Worm (Caenorhabditis elegans): ENCODE measurements around the gene R11D1.2.

Gene R11D1.2

DNA sequence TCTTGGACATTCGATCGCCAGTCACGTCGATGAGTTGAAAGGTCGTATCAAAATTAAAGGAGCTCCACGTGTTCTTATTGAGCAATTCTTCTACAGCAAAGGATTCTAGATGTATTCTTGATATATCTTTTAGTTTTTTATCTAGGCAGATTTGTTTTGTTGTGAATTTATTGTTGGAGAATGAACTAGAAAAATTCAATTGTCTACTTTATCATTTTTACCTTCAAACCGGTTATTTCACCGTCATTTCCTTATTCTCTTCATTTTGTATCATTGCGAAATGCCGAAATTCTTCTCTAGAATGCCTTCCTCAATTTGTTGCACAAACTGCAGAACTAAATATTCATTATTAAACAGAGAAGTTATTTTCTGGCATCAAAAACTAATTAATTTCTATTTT lies 20.8 kb downstream of the R11D1.2 start, which contains the start of gene R11D1.10:
TSS of gene R11D1.10 (plus strand) at position 301 of the 400 bp plus-strand sequence.
- no peak for TF ChIP-seq mls-2 (tag; optimal IDR thresholded peaks at IDR 0.05)
- TF ChIP-seq ztf-11 (tag; optimal IDR thresholded peaks at IDR 0.05) = no peak
- TF ChIP-seq nhr-2 (tag; optimal IDR thresholded peaks at IDR 0.05) = no peak
- TF ChIP-seq snpc-4 (tag; optimal IDR thresholded peaks at IDR 0.05) = no peak
- TF ChIP-seq flh-1 (GFP tag; optimal IDR thresholded peaks at IDR 0.05) = no peak
- TF ChIP-seq lin-13 (tag; optimal IDR thresholded peaks at IDR 0.05) = no peak
- no peak for TF ChIP-seq cnd-1 (tag; optimal IDR thresholded peaks at IDR 0.05)
- TF ChIP-seq drap-1 (GFP tag; optimal IDR thresholded peaks at IDR 0.05) = no peak

DNA sequence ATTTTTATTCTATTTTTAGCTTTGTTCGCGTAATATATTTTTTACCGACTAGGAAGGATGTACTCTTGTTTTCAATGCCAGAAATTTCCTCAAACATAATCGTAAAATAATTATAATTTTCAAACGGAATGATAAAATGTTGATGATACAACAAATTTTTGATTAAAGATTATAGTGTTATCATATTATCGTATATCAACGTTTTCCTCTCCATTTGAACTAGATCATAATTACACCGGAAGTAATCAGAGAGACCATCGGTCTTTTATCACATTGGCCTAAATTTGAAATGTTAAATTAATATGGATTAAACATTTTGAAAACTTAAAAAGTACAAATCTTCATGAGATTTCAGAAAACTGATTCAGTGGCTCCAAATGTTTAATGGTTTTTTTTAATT lies 24.3 kb downstream of the R11D1.2 start:
- TF ChIP-seq flh-1 (GFP tag; optimal IDR thresholded peaks at IDR 0.05) (no peak), ces-1 (GFP tag; optimal IDR thresholded peaks at IDR 0.05) (no peak), unc-39 (tag; optimal IDR thresholded peaks at IDR 0.05) (no peak), ceh-43 (GFP tag; optimal IDR thresholded peaks at IDR 0.05) (no peak), nhr-12 (tag; optimal IDR thresholded peaks at IDR 0.05) (no peak), ceh-83 (GFP tag; optimal IDR thresholded peaks at IDR 0.05) (no peak), pha-4 (tag; optimal IDR thresholded peaks at IDR 0.05) (no peak)

DNA sequence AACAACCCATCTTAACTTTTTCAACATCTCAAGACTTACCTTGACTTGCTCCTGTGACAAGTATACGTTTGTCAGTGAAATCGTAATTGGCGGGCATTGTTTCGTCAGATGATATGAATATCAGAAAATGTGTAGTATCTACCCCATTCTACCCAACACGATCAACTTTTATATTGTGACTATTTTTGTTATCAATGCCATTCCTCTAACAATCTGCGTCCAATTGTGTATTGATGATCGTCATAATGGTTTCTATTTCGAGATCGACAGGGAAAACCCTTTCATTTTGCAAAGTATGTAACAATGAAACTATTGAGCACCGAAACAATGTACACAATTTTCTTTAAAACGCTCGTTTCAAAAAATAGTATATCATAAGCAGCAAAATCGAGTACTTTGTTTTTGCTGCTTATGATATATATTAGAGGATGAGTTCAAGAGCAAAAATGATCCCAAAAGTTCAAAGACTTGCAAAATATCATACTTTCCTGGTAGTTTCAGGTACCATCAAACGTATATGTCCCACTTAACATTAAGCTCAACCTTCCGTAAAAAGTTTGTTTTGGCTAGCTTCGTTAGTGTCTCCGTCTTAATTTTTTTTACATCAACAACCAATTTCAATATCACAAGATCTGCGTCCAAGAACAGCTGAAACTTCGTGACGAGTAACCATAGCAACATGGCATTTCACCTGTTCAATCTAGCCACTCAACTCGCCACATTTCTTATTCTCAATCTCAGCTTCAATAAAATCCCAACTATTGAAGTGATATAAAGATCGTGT lies 25.3 kb downstream of the R11D1.2 start, which contains the start of the genes dhs-21 and xbx-9:
TSS of gene dhs-21 (minus strand) at position 181 of the 784 bp plus-strand sequence.
TSS of gene xbx-9 (plus strand) at position 734 of the 784 bp plus-strand sequence.
- no peak for TF ChIP-seq hlh-1 (tag; optimal IDR thresholded peaks at IDR 0.05)

DNA sequence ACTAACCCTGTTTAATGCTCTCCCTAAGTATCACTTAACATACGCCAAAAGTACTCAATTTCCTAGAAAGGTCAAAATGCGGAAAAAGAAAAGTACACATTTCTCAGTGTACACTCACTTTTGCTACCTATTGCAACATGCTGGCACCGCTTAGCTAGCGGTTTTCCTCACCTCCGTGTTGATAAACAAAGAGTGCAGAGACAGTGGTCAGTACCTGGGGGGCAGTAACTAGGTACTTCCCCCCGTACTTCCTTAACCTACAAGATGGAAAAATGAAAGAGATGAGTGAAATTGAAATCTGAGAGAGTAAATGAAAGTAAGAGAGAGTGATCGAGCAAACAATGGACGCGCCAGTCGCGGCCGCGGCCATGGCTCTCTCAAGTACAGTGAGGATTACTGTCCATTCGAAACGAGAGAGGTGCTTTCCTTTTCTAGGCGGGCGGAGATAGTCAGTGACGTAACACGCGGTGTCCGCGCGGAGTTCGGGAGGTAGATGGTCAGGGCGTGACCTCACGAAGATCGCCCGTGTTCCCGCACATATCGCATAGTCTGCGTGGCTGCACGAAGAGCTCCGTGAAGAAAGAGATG lies 27.9 kb downstream of the R11D1.2 start, which contains the start of gene cky-1:
TSS of gene cky-1 (plus strand) at position 538 of the 588 bp plus-strand sequence.
- TF ChIP-seq zip-8 (tag; optimal IDR thresholded peaks at IDR 0.05) = peak; percentile 32
- TF ChIP-seq sptf-1 (tag; optimal IDR thresholded peaks at IDR 0.05) = no peak
- TF ChIP-seq ceh-83 (GFP tag; optimal IDR thresholded peaks at IDR 0.05) = no peak
- TF ChIP-seq ham-2 (GFP tag; optimal IDR thresholded peaks at IDR 0.05) = peak; percentile 26

DNA sequence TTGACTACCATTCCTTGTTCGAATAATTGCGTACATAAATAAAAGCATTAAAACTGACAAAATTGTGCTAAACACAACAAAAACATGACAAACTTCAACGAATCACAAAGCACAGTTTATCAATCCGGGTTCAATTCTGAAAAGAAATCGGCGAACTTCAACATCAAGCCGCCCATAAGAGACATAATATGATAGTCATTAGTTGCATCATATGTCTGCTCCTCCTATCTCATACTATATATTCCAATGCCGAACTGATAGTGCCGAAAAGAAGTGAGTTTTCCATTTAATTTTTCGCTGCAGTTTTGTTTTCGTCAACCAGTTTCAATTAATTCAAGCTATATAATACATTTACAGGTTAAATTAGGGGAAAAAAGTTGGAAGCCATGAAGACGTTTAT lies 33.3 kb downstream of the R11D1.2 start, which contains the start of gene hrg-7:
TSS of gene hrg-7 (plus strand) at position 358 of the 400 bp plus-strand sequence.
- TF ChIP-seq nhr-28 (tag; optimal IDR thresholded peaks at IDR 0.05) = no peak
- TF ChIP-seq bed-3 (GFP tag; optimal IDR thresholded peaks at IDR 0.05) = no peak
- TF ChIP-seq elt-1 (tag; optimal IDR thresholded peaks at IDR 0.05; ENCODE audit: borderline replicate concordance, insufficient read depth) = no peak
- TF ChIP-seq lin-32 (GFP tag; optimal IDR thresholded peaks at IDR 0.05) = no peak
- no peak for TF ChIP-seq M03D4.4 (tag; optimal IDR thresholded peaks at IDR 0.05)
- TF ChIP-seq nhr-2 (tag; optimal IDR thresholded peaks at IDR 0.05) = no peak
- no peak for TF ChIP-seq ztf-11 (tag; optimal IDR thresholded peaks at IDR 0.05)
- no peak for TF ChIP-seq unc-62 (GFP tag; optimal IDR thresholded peaks at IDR 0.05)
- TF ChIP-seq elt-3 (tag; optimal IDR thresholded peaks at IDR 0.05) = no peak
- no peak for TF ChIP-seq ceh-39 (tag; optimal IDR thresholded peaks at IDR 0.05)
- TF ChIP-seq ceh-43 (GFP tag; optimal IDR thresholded peaks at IDR 0.05) = no peak
- no peak for TF ChIP-seq nhr-237 (tag; optimal IDR thresholded peaks at IDR 0.05)
- TF ChIP-seq cnd-1 (tag; optimal IDR thresholded peaks at IDR 0.05) = no peak
- TF ChIP-seq ces-1 (GFP tag; optimal IDR thresholded peaks at IDR 0.05) = no peak
- TF ChIP-seq mep-1 (tag; optimal IDR thresholded peaks at IDR 0.05) = no peak
- no peak for TF ChIP-seq unc-39 (tag; optimal IDR thresholded peaks at IDR 0.05)

All from whole organism, mixed stage, embryonic.